Fruit fly (Drosophila melanogaster) whole organism, embryonic: ENCODE measurements around the gene Mpc1.
A peak's percentile ranks its signal among the peaks of the same experiment; 100 is the strongest.

Experiments used
- Bdp1 ChIP-seq: fragments of 200-800 bp; sonication (Bioruptor generic); optimal IDR thresholded peaks from 3 replicates; lab custom pipeline; 2016; ENCODE audit warnings: missing biosample characterization, missing genetic modification characterization
- BtbVII ChIP-seq: fragments of 200-800 bp; sonication (Bioruptor generic); optimal IDR thresholded peaks from 3 replicates; lab custom pipeline; 2017; ENCODE audit warnings: missing biosample characterization, mild to moderate bottlenecking, missing genetic modification characterization
- CG1024 ChIP-seq: fragments of 200-800 bp; sonication (Bioruptor generic); IDR thresholded peaks from 2 replicates; pipeline ENCODE4 v1.3.6; 2022; ENCODE audit warnings: missing biosample characterization, missing genetic modification characterization
- CG10366 ChIP-seq: fragments of 200-800 bp; sonication (Bioruptor generic); IDR thresholded peaks from 2 replicates; pipeline ENCODE4 v1.3.6; 2022; ENCODE audit warnings: missing biosample characterization, missing genetic modification characterization
- CG10543 ChIP-seq: fragments of 200-800 bp; sonication (Bioruptor generic); optimal IDR thresholded peaks from 3 replicates; lab custom pipeline; 2017; ENCODE audit warnings: missing biosample characterization, mild to moderate bottlenecking, missing genetic modification characterization, moderate library complexity
- CG12299 ChIP-seq: fragments of 200-800 bp; sonication (Bioruptor generic); optimal IDR thresholded peaks from 2 replicates; lab custom pipeline; 2018; ENCODE audit warnings: missing biosample characterization, mild to moderate bottlenecking, missing genetic modification characterization
- CG12769 ChIP-seq: fragments of 200-800 bp; sonication (Bioruptor generic); optimal IDR thresholded peaks from 2 replicates; lab custom pipeline; 2019; ENCODE audit warnings: missing biosample characterization, mild to moderate bottlenecking, missing genetic modification characterization, moderate library complexity
- CG13894 ChIP-seq: fragments of 200-800 bp; sonication (Bioruptor generic); optimal IDR thresholded peaks from 3 replicates; lab custom pipeline; 2018; ENCODE audit warnings: missing biosample characterization, mild to moderate bottlenecking, missing genetic modification characterization, moderate library complexity
- CG15011 ChIP-seq: fragments of 200-800 bp; sonication (Bioruptor generic); optimal IDR thresholded peaks from 3 replicates; lab custom pipeline; 2018; ENCODE audit warnings: missing biosample characterization, mild to moderate bottlenecking, missing genetic modification characterization
- CG15514 ChIP-seq: fragments of 200-800 bp; sonication (Bioruptor generic); optimal IDR thresholded peaks from 3 replicates; lab custom pipeline; 2017; ENCODE audit warnings: missing biosample characterization, missing genetic modification characterization, mild to moderate bottlenecking, moderate library complexity, missing genetic modification reagents
- CG15696 ChIP-seq: fragments of 200-800 bp; sonication (Bioruptor generic); optimal IDR thresholded peaks from 2 replicates; lab custom pipeline; 2019; ENCODE audit warnings: missing biosample characterization, mild to moderate bottlenecking, missing genetic modification characterization, moderate library complexity
- CG1647 ChIP-seq: fragments of 200-800 bp; sonication (Bioruptor generic); optimal IDR thresholded peaks from 3 replicates; lab custom pipeline; 2016; ENCODE audit warnings: missing biosample characterization, missing genetic modification characterization
- CG1792 ChIP-seq: fragments of 200-800 bp; sonication (Bioruptor generic); optimal IDR thresholded peaks from 2 replicates; lab custom pipeline; 2016; ENCODE audit warnings: missing biosample characterization, missing genetic modification characterization
- CG18599 ChIP-seq: fragments of 200-800 bp; sonication (Bioruptor generic); optimal IDR thresholded peaks from 3 replicates; lab custom pipeline; 2017; ENCODE audit warnings: missing biosample characterization, missing genetic modification characterization, mild to moderate bottlenecking, moderate library complexity, missing genetic modification reagents
- CG2199 ChIP-seq: fragments of 200-800 bp; sonication (Bioruptor generic); IDR thresholded peaks from 3 replicates; pipeline ENCODE4 v1.3.6; 2022; ENCODE audit warnings: missing biosample characterization, missing genetic modification characterization
- CG30403 ChIP-seq: fragments of 200-800 bp; sonication (Bioruptor generic); optimal IDR thresholded peaks from 3 replicates; lab custom pipeline; 2016; ENCODE audit warnings: missing biosample characterization, missing genetic modification characterization
- CG33557 ChIP-seq: fragments of 200-800 bp; sonication (Bioruptor generic); optimal IDR thresholded peaks from 2 replicates; lab custom pipeline; 2019; ENCODE audit warnings: missing biosample characterization, mild to moderate bottlenecking, missing genetic modification characterization, moderate library complexity
- CG34376 ChIP-seq: fragments of 200-800 bp; sonication (Bioruptor generic); optimal IDR thresholded peaks from 2 replicates; lab custom pipeline; 2018; ENCODE audit warnings: missing biosample characterization, mild to moderate bottlenecking, missing genetic modification characterization
- CG3726 ChIP-seq: fragments of 200-800 bp; sonication (Bioruptor generic); IDR thresholded peaks from 3 replicates; pipeline ENCODE4, ENCODE4 v1.3.6; 2022; ENCODE audit warnings: missing biosample characterization, missing genetic modification characterization
- CG4360 ChIP-seq: fragments of 200-800 bp; sonication (Bioruptor generic); IDR thresholded peaks from 2 replicates; pipeline ENCODE4 v1.3.6; 2022; ENCODE audit warnings: missing biosample characterization, missing genetic modification characterization
- Deaf1 ChIP-seq: fragments of 200-800 bp; optimal IDR thresholded peaks from 3 replicates; lab custom pipeline; 2019; ENCODE audit warnings: missing biosample characterization, mild to moderate bottlenecking, missing genetic modification characterization, moderate library complexity
- Dfd ChIP-seq, 2 experiments: fragments of >200 bp; optimal IDR thresholded peaks; 2 replicates each; lab custom pipeline; 2017; ENCODE audit warnings: missing biosample characterization in 2 of 2, missing genetic modification characterization in 2 of 2
- Dip2 ChIP-seq: fragments of 200-800 bp; sonication (Bioruptor generic); IDR thresholded peaks from 2 replicates; pipeline ENCODE4 v1.3.6; 2022; ENCODE audit warnings: missing biosample characterization, missing genetic modification characterization
- Dll ChIP-seq: fragments of 200-800 bp; sonication (Bioruptor generic); IDR thresholded peaks from 4 replicates; pipeline ENCODE4 v1.3.6; 2022; ENCODE audit warnings: missing biosample characterization, missing genetic modification characterization; ENCODE audit not compliant: partially characterized antibody
- Ets65A ChIP-seq: fragments of 200-800 bp; sonication (Bioruptor generic); peaks from one replicate; lab custom pipeline; 2016; ENCODE audit warnings: missing biosample characterization, missing genetic modification characterization
- Fer2 ChIP-seq: fragments of 200-800 bp; sonication (Bioruptor generic); optimal IDR thresholded peaks from 2 replicates; lab custom pipeline; 2018; ENCODE audit warnings: missing biosample characterization, mild to moderate bottlenecking, missing genetic modification characterization, moderate library complexity
- HHEX ChIP-seq: fragments of 200-800 bp; sonication (Bioruptor generic); optimal IDR thresholded peaks from 3 replicates; lab custom pipeline; 2017; ENCODE audit warnings: missing biosample characterization, mild to moderate bottlenecking, missing genetic modification characterization, missing genetic modification reagents
- HmgZ ChIP-seq: fragments of 200-800 bp; sonication (Bioruptor generic); optimal IDR thresholded peaks from 2 replicates; lab custom pipeline; 2018; ENCODE audit warnings: missing biosample characterization, mild to moderate bottlenecking, missing genetic modification characterization
- Hmr ChIP-seq: fragments of 200-800 bp; sonication (Bioruptor generic); optimal IDR thresholded peaks from 3 replicates; lab custom pipeline; 2017; ENCODE audit warnings: mild to moderate bottlenecking, missing biosample characterization, missing genetic modification reagents, missing genetic modification characterization
- Mad ChIP-seq: fragments of 200-800 bp; sonication (Bioruptor generic); optimal IDR thresholded peaks from 2 replicates; lab custom pipeline; 2016; ENCODE audit warnings: missing biosample characterization, missing genetic modification characterization
- Med ChIP-seq: fragments of 200-800 bp; sonication (Bioruptor generic); peaks from one replicate; lab custom pipeline; 2016; ENCODE audit warnings: missing biosample characterization, missing genetic modification characterization, mild to moderate bottlenecking, inconsistent platforms, moderate library complexity
- NfI ChIP-seq: fragments of 200-800 bp; sonication (Bioruptor generic); optimal IDR thresholded peaks from 3 replicates; lab custom pipeline; 2018; ENCODE audit warnings: missing biosample characterization, mild to moderate bottlenecking, missing genetic modification characterization, moderate library complexity
- Rfx ChIP-seq: fragments of 200-800 bp; sonication (Bioruptor generic); IDR thresholded peaks from 2 replicates; pipeline ENCODE4 v1.3.6; 2022; ENCODE audit warnings: missing biosample characterization, missing genetic modification characterization
- Sry-δ ChIP-seq: fragments of 200-800 bp; sonication (Bioruptor generic); optimal IDR thresholded peaks from 2 replicates; lab custom pipeline; 2016; ENCODE audit warnings: missing biosample characterization, missing genetic modification characterization
- ab ChIP-seq: fragments of 200-800 bp; sonication (Bioruptor generic); optimal IDR thresholded peaks from 2 replicates; lab custom pipeline; 2016; ENCODE audit warnings: missing biosample characterization, missing genetic modification characterization
- corto ChIP-seq: fragments of 200-800 bp; sonication (Bioruptor generic); optimal IDR thresholded peaks from 2 replicates; lab custom pipeline; 2016; ENCODE audit warnings: missing biosample characterization, mild to moderate bottlenecking, missing genetic modification characterization, moderate library complexity
- crol ChIP-seq: fragments of 200-800 bp; sonication (Bioruptor generic); IDR thresholded peaks from 2 replicates; pipeline ENCODE4 v1.3.6; 2022; ENCODE audit warnings: missing biosample characterization, missing genetic modification characterization
- cwo ChIP-seq: fragments of 200-800 bp; sonication (Bioruptor generic); optimal IDR thresholded peaks from 3 replicates; lab custom pipeline; 2017; ENCODE audit warnings: missing biosample characterization, missing genetic modification characterization, mild to moderate bottlenecking, moderate library complexity, missing genetic modification reagents
- fd102C ChIP-seq: fragments of 200-800 bp; sonication (Bioruptor generic); optimal IDR thresholded peaks from 2 replicates; lab custom pipeline; 2018; ENCODE audit warnings: missing biosample characterization, mild to moderate bottlenecking, missing genetic modification characterization, moderate library complexity
- gcm ChIP-seq: fragments of 200-800 bp; sonication (Bioruptor generic); optimal IDR thresholded peaks from 2 replicates; lab custom pipeline; 2019; ENCODE audit warnings: missing biosample characterization, mild to moderate bottlenecking, missing genetic modification characterization, moderate library complexity
- hbn ChIP-seq: fragments of 200-800 bp; sonication (Bioruptor generic); IDR thresholded peaks from 2 replicates; pipeline ENCODE4 v1.3.6; 2022; ENCODE audit warnings: missing biosample characterization, missing genetic modification characterization; ENCODE audit not compliant: partially characterized antibody
- jigr1 ChIP-seq: fragments of 200-800 bp; sonication (Bioruptor generic); IDR thresholded peaks from 3 replicates; pipeline ENCODE4 v1.3.6; 2022; ENCODE audit warnings: missing biosample characterization, missing genetic modification characterization
- kay ChIP-seq: fragments of 200-800 bp; sonication (Bioruptor generic); optimal IDR thresholded peaks from 2 replicates; lab custom pipeline; 2016; ENCODE audit warnings: missing biosample characterization, missing genetic modification characterization
- klu ChIP-seq: fragments of 200-800 bp; sonication (Bioruptor generic); IDR thresholded peaks from 2 replicates; pipeline ENCODE4 v1.3.6; 2022; ENCODE audit warnings: missing biosample characterization, missing genetic modification characterization
- nau ChIP-seq: fragments of 200-800 bp; sonication (Bioruptor generic); optimal IDR thresholded peaks from 3 replicates; lab custom pipeline; 2017; ENCODE audit warnings: missing biosample characterization, mild to moderate bottlenecking, missing genetic modification characterization, missing genetic modification reagents
- row ChIP-seq: fragments of 200-800 bp; sonication (Bioruptor generic); IDR thresholded peaks from 3 replicates; pipeline ENCODE4 v1.3.6; 2022; ENCODE audit warnings: missing biosample characterization, missing genetic modification characterization
- scrt ChIP-seq: fragments of 200-800 bp; sonication (Bioruptor generic); optimal IDR thresholded peaks from 2 replicates; lab custom pipeline; 2018; ENCODE audit warnings: missing biosample characterization, mild to moderate bottlenecking, missing genetic modification characterization, moderate library complexity
- unpg ChIP-seq: fragments of 200-800 bp; sonication (Bioruptor generic); optimal IDR thresholded peaks from 3 replicates; lab custom pipeline; 2018; ENCODE audit warnings: missing biosample characterization, mild to moderate bottlenecking, missing genetic modification characterization, moderate library complexity
- vvl ChIP-seq: fragments of 200-800 bp; sonication (Bioruptor generic); IDR thresholded peaks from 2 replicates; pipeline ENCODE4 v1.3.6; 2022; ENCODE audit warnings: missing biosample characterization, missing genetic modification characterization
- wek ChIP-seq: fragments of 200-800 bp; sonication (Bioruptor generic); optimal IDR thresholded peaks from 3 replicates; lab custom pipeline; 2018; ENCODE audit warnings: missing biosample characterization, mild to moderate bottlenecking, missing genetic modification characterization, moderate library complexity

Mpc1 gene

dm6 chr3R:18916715-18917253 is 11.7 kb downstream of the Mpc1 start (continued):
- TF ChIP-seq Hmr (peak; percentile 43), CG12769 (tag; lab: Kevin White, UChicago) (peak; percentile 71), Fer2 (no peak), CG10366 (no peak), ab (no peak), unpg (GFP tag; lab: Kevin White, UChicago) (no peak), CG13894 (tag; lab: Kevin White, UChicago) (peak; percentile 88), CG10543 (GFP tag; lab: Kevin White, UChicago) (peak; percentile 86), corto (GFP tag; lab: Kevin White, UChicago) (peak; percentile 72), scrt (peak; percentile 14), CG1647 (GFP tag; lab: Kevin White, UChicago) (no peak), Rfx (GFP tag; lab: Robert Waterston, UW) (no peak), CG3726 (no peak), nau (GFP tag; lab: Kevin White, UChicago) (peak; percentile 9), HHEX (peak; percentile 32), Mad (no peak), row (GFP tag; lab: Robert Waterston, UW) (no peak), Dip2 (GFP tag; lab: Robert Waterston, UW) (no peak), vvl (peak; percentile 21; the same call in 1 of the 2 replicates), fd102C (GFP tag; lab: Kevin White, UChicago) (no peak), wek (no peak), CG30403 (GFP tag; lab: Kevin White, UChicago) (no peak), Dll (no peak), Dfd (GFP tag; optimal IDR thresholded peaks at IDR 0.05; lab: Kevin White, UChicago) (no peak), NfI (GFP tag; lab: Kevin White, UChicago) (no peak), CG1792 (GFP tag; lab: Kevin White, UChicago) (no peak), Deaf1 (tag; lab: Kevin White, UChicago) (peak; percentile 9), gcm (GFP tag; lab: Kevin White, UChicago) (peak; percentile 22), BtbVII (peak; percentile 27), CG15514 (GFP tag; lab: Kevin White, UChicago) (peak; percentile 16), jigr1 (GFP tag; lab: Robert Waterston, UW) (no peak), Med (GFP tag; lab: Kevin White, UChicago) (peak; percentile 60), crol (GFP tag; lab: Robert Waterston, UW) (peak; percentile 46; the same call in 1 of the 2 replicates), CG2199 (GFP tag; lab: Robert Waterston, UW) (peak; percentile 78; the same call in 1 of the 3 replicates), CG34376 (GFP tag; lab: Kevin White, UChicago) (peak; percentile 93), CG33557 (GFP tag; lab: Kevin White, UChicago) (no peak), hbn (GFP tag; lab: Robert Waterston, UW) (no peak), CG4360 (GFP tag; lab: Robert Waterston, UW) (no peak), CG18599 (GFP tag; lab: Kevin White, UChicago) (peak; percentile 60), CG15696 (tag; lab: Kevin White, UChicago) (no peak), cwo (GFP tag; lab: Kevin White, UChicago) (peak; percentile 96), CG15011 (no peak), HmgZ (peak; percentile 51), CG12299 (no peak), Sry-δ (GFP tag; lab: Kevin White, UChicago) (peak; percentile 2), kay (GFP tag; lab: Kevin White, UChicago) (peak; percentile 88), Bdp1 (no peak), Ets65A (GFP tag; lab: Kevin White, UChicago) (no peak), CG1024 (no peak), klu (no peak)
